Worm (Caenorhabditis elegans): ENCODE measurements around the gene M01B2.12.

DNA sequence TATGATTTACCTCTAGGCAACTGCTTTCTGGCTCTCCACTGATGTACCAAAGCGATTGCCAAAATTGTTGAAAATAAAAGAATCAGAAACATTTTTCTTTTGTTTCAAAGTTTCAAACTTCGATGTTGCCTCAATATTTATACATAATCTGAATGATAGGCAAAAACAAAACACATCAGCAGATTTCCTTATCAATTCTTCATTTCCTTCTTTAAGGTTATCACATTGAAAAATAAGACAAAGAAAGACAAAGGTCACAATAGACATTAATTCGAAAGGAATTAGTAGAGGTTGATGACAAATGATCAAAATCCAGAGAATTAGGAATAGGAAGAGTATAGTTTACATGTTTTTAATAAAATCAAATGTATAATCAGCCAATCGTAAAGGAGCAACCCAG lies 27.0 kb upstream of the M01B2.12 start, which contains the start of gene cyp-34A2:
- no peak for TF ChIP-seq nhr-11 (tag; optimal IDR thresholded peaks at IDR 0.05)
- no peak for TF ChIP-seq mdl-1 (tag; optimal IDR thresholded peaks at IDR 0.05)
- no peak for TF ChIP-seq lin-15B (tag; optimal IDR thresholded peaks at IDR 0.05)
- no peak for TF ChIP-seq ceh-82 (tag; optimal IDR thresholded peaks at IDR 0.05)
- no peak for TF ChIP-seq ztf-4 (tag; optimal IDR thresholded peaks at IDR 0.05)
- no peak for TF ChIP-seq nhr-237 (tag; optimal IDR thresholded peaks at IDR 0.05)
- TF ChIP-seq snpc-4 (tag; optimal IDR thresholded peaks at IDR 0.05): no peak
- TF ChIP-seq nhr-12 (tag; optimal IDR thresholded peaks at IDR 0.05): no peak
- TF ChIP-seq elt-1 (tag; optimal IDR thresholded peaks at IDR 0.05): no peak
- TF ChIP-seq unc-62 (GFP tag; optimal IDR thresholded peaks at IDR 0.05): no peak
- no peak for TF ChIP-seq ztf-11 (tag; optimal IDR thresholded peaks at IDR 0.05)
- no peak for TF ChIP-seq nhr-76 (tag; optimal IDR thresholded peaks at IDR 0.05)
